Fruit fly (Drosophila melanogaster): ENCODE measurements around the gene CG32301.

- TF ChIP-seq cnc (optimal IDR thresholded peaks at IDR 0.05) (no peak), CG5204 (GFP tag; optimal IDR thresholded peaks at IDR 0.05) (no peak), CG33017 (tag; optimal IDR thresholded peaks at IDR 0.05) (no peak), CG7101 (tag; optimal IDR thresholded peaks at IDR 0.05) (no peak), CG14711 (tag; optimal IDR thresholded peaks at IDR 0.05) (no peak)
Observed at dm6 chr3L:2237034-2237433, 7.2 kb upstream of the CG32301 start, which contains the start of gene CG9018.
